Worm (Caenorhabditis elegans) whole organism, L1 larva: ENCODE measurements around the gene oac-48.

Source experiments
- ceh-8 ChIP-seq: fragments of 200-800 bp; sonication (Bioruptor generic); optimal IDR thresholded peaks from 2 replicates; lab custom pipeline; 2018; ENCODE audit warnings: mild to moderate bottlenecking, missing genetic modification characterization, moderate library complexity, missing compliant biosample characterization
- fkh-10 ChIP-seq: sonication (generic microtip); optimal IDR thresholded peaks from 2 replicates; lab custom pipeline; 2017; ENCODE audit warnings: missing biosample characterization, missing genetic modification reagents, missing genetic modification characterization
- hlh-4 ChIP-seq: sonication (generic microtip); optimal IDR thresholded peaks from 2 replicates; lab custom pipeline; 2016; ENCODE audit warnings: mild to moderate bottlenecking, missing genetic modification characterization, missing compliant biosample characterization
- nhr-237 ChIP-seq: fragments of 150-350 bp; optimal IDR thresholded peaks from 2 replicates; lab custom pipeline; 2014; ENCODE audit warnings: missing biosample characterization, missing genetic modification characterization
- nhr-28 ChIP-seq: fragments of 150-350 bp; optimal IDR thresholded peaks from 2 replicates; lab custom pipeline; 2014; ENCODE audit warnings: missing biosample characterization, missing genetic modification characterization
- pag-3 ChIP-seq: sonication (generic microtip); optimal IDR thresholded peaks from 2 replicates; lab custom pipeline; 2017; ENCODE audit warnings: missing genetic modification characterization, mild to moderate bottlenecking, missing compliant biosample characterization, antibody characterized with exemption, borderline replicate concordance; ENCODE audit not compliant: insufficient read depth
- pqm-1 ChIP-seq: sonication (generic microtip); optimal IDR thresholded peaks from 3 replicates; lab custom pipeline; 2017; ENCODE audit warnings: missing biosample characterization, missing genetic modification characterization
- unc-62 ChIP-seq: fragments of 150-350 bp; optimal IDR thresholded peaks from 2 replicates; lab custom pipeline; 2014; ENCODE audit warnings: missing biosample characterization, missing genetic modification reagents, missing genetic modification characterization

ce11 chrIV:13718918-13719317, 45.3 kb downstream of the oac-48 start:
- TF ChIP-seq fkh-10 (GFP tag; lab: Kevin White, UChicago) (no peak), ceh-8 (no peak), hlh-4 (no peak), nhr-237 (tag; lab: Kevin White, UChicago) (no peak), nhr-28 (tag; lab: Kevin White, UChicago) (no peak), pqm-1 (tag; lab: Kevin White, UChicago) (no peak), pag-3 (no peak), unc-62 (GFP tag; lab: Kevin White, UChicago) (no peak)
